Worm (Caenorhabditis elegans): ENCODE results near the gene F37C12.18.
A peak's percentile ranks its signal among the peaks of the same experiment; 100 is the strongest.

Gene F37C12.18

DNA sequence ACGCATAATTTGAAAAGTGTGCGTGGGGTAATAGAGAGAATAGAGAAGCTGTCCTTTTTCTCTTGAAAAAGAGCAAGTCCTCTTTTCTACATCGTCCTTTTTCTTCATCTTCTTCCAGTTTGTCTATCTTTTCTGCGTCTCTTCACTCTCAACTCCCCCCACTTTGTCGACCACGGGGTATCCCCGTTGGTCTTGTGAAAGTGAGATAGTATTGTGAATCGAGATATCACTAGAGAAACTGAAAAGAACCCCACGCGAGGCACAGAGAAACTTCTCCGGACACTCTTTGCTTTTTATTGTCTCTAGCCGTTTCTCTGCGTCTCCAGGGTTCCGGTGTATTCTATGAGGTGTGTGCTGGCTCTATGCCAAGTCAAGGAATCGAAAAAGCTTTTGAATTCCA, 39.6 kb downstream of the F37C12.18 start (continued):
- TF ChIP-seq nhr-77 (tag; optimal IDR thresholded peaks at IDR 0.05) (no peak), skn-1 (tag; optimal IDR thresholded peaks at IDR 0.05) (no peak), unc-62 (GFP tag; optimal IDR thresholded peaks at IDR 0.05) (peak; percentile 52), sma-3 (GFP tag; optimal IDR thresholded peaks at IDR 0.05) (peak; percentile 88), alr-1 (tag; optimal IDR thresholded peaks at IDR 0.05) (no peak), mbf-1 (tag; optimal IDR thresholded peaks at IDR 0.05) (no peak), nhr-23 (tag; optimal IDR thresholded peaks at IDR 0.05) (no peak), lsy-2 (tag; optimal IDR thresholded peaks at IDR 0.05) (peak; percentile 74 to 95)

DNA sequence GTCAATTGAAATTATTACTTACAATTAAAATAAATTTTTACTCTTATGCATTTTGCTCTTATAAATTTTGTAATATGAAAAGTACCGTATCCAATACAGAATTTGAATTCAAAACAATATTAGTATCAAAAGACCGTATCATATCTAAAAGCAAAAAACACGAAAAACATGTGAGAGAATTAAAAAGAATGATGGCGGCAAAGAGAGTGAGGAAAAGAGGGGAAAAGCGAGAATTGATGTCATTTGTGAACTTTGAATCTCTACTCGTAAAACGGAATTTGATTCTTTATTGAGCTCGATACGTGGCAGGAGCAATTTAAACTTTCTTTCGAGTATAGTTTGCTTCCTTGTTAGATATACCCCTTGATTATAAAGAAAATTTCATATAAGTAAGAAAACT, 40.7 kb downstream of the F37C12.18 start:
- TF ChIP-seq nhr-129 (tag; optimal IDR thresholded peaks at IDR 0.05) (no peak), nhr-10 (tag; optimal IDR thresholded peaks at IDR 0.05) (no peak), mbf-1 (tag; optimal IDR thresholded peaks at IDR 0.05) (no peak), sma-9 (GFP tag; optimal IDR thresholded peaks at IDR 0.05) (peak; percentile 40), sma-9 (tag; optimal IDR thresholded peaks at IDR 0.05) (no peak), C34F6.9 (tag; optimal IDR thresholded peaks at IDR 0.05) (no peak), nhr-23 (tag; optimal IDR thresholded peaks at IDR 0.05) (no peak), unc-55 (GFP tag; optimal IDR thresholded peaks at IDR 0.05) (peak; percentile 28), elt-1 (tag; optimal IDR thresholded peaks at IDR 0.05) (no peak), skn-1 (tag; optimal IDR thresholded peaks at IDR 0.05) (peak; percentile 13), lin-39 (tag; optimal IDR thresholded peaks at IDR 0.05) (no peak), unc-39 (tag; optimal IDR thresholded peaks at IDR 0.05) (no peak), peb-1 (tag; optimal IDR thresholded peaks at IDR 0.05) (no peak), crh-2 (tag; optimal IDR thresholded peaks at IDR 0.05) (peak; percentile 50), sma-3 (GFP tag; optimal IDR thresholded peaks at IDR 0.05) (no peak)

DNA sequence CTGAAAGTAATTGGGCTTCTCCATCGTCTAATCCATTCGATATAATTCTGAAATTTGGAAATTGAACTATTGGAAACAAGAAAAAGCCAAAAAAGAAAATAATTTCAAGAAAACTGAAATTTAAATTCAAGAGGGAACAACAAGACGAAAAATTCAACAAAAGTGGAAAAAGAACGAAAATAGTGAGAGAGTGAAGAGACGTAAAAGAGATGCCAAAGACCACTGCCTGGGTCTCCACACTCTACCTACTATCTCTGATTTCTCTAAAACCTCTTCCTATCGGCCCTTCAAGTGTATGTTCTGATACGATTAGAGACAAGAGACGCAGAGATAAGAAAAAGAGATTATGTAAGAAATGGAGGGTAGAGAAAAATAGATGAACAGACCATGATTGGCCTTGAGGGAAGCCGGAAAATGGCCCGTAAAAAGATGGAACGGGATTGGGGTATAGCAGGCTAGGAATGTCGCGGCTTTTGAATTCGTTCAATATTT, 41.4 kb downstream of the F37C12.18 start, which contains the start of gene ogt-1:
Gene ogt-1, minus strand, starts transcription at position 51 of the 492 bp plus-strand sequence.
- TF ChIP-seq mab-5 (tag; optimal IDR thresholded peaks at IDR 0.05) (peak; percentile 64), zag-1 (tag; optimal IDR thresholded peaks at IDR 0.05) (peak; percentile 58), peb-1 (tag; optimal IDR thresholded peaks at IDR 0.05) (no peak), sem-4 (tag; optimal IDR thresholded peaks at IDR 0.05) (peak; percentile 88), ceh-16 (tag; optimal IDR thresholded peaks at IDR 0.05) (peak; percentile 67), sma-9 (GFP tag; optimal IDR thresholded peaks at IDR 0.05) (peak; percentile 98), sma-9 (tag; optimal IDR thresholded peaks at IDR 0.05) (no peak), gmeb-1 (tag; optimal IDR thresholded peaks at IDR 0.05) (peak; percentile 81), elt-3 (tag; optimal IDR thresholded peaks at IDR 0.05) (no peak), F13H6.1 (tag; optimal IDR thresholded peaks at IDR 0.05) (peak; percentile 92), unc-62 (GFP tag; optimal IDR thresholded peaks at IDR 0.05) (no peak), aly-2 (tag; optimal IDR thresholded peaks at IDR 0.05) (no peak), crh-2 (tag; optimal IDR thresholded peaks at IDR 0.05) (peak; percentile 95), blmp-1 (tag; optimal IDR thresholded peaks at IDR 0.05; ENCODE audit: insufficient read depth) (peak; percentile 66), lin-13 (GFP tag; optimal IDR thresholded peaks at IDR 0.05) (peak; percentile 82), nhr-237 (tag; optimal IDR thresholded peaks at IDR 0.05) (no peak), mdl-1 (tag; optimal IDR thresholded peaks at IDR 0.05) (peak; percentile 71 to 85), fos-1 (tag; optimal IDR thresholded peaks at IDR 0.05) (peak; percentile 79), ztf-4 (tag; optimal IDR thresholded peaks at IDR 0.05) (peak; percentile 93), ama-1 (optimal IDR thresholded peaks at IDR 0.05) (peak; percentile 84), R02D3.7 (tag; optimal IDR thresholded peaks at IDR 0.05) (no peak), ztf-1 (GFP tag; conservative IDR thresholded peaks at IDR 0.05) (no peak), nhr-129 (tag; optimal IDR thresholded peaks at IDR 0.05) (peak; percentile 90), egl-27 (tag; optimal IDR thresholded peaks at IDR 0.05) (peak; percentile 98), nhr-6 (tag; optimal IDR thresholded peaks at IDR 0.05) (peak; percentile 91), nhr-11 (tag; optimal IDR thresholded peaks at IDR 0.05) (no peak), unc-55 (GFP tag; optimal IDR thresholded peaks at IDR 0.05) (peak; percentile 96), ztf-11 (tag; optimal IDR thresholded peaks at IDR 0.05) (no peak), nhr-21 (tag; optimal IDR thresholded peaks at IDR 0.05) (peak; percentile 72), sma-3 (GFP tag; optimal IDR thresholded peaks at IDR 0.05) (peak; percentile 86), dmd-4 (tag; optimal IDR thresholded peaks at IDR 0.05) (no peak), alr-1 (tag; optimal IDR thresholded peaks at IDR 0.05) (no peak), ZK546.5 (tag; optimal IDR thresholded peaks at IDR 0.05) (peak; percentile 48), unc-39 (tag; optimal IDR thresholded peaks at IDR 0.05) (no peak), mbf-1 (tag; optimal IDR thresholded peaks at IDR 0.05) (no peak), nhr-10 (tag; optimal IDR thresholded peaks at IDR 0.05) (no peak), nhr-12 (tag; optimal IDR thresholded peaks at IDR 0.05) (no peak), nhr-23 (tag; optimal IDR thresholded peaks at IDR 0.05) (no peak), C34F6.9 (tag; optimal IDR thresholded peaks at IDR 0.05) (peak; percentile 94), lsy-2 (tag; optimal IDR thresholded peaks at IDR 0.05) (peak; percentile 56 to 93), nhr-25 (tag; optimal IDR thresholded peaks at IDR 0.05) (peak; percentile 94), ceh-82 (tag; optimal IDR thresholded peaks at IDR 0.05) (no peak), snpc-4 (tag; optimal IDR thresholded peaks at IDR 0.05) (peak; percentile 80), elt-1 (tag; optimal IDR thresholded peaks at IDR 0.05) (no peak), lin-11 (tag; optimal IDR thresholded peaks at IDR 0.05) (no peak), lin-39 (tag; optimal IDR thresholded peaks at IDR 0.05) (no peak), nhr-77 (tag; optimal IDR thresholded peaks at IDR 0.05) (no peak), skn-1 (tag; optimal IDR thresholded peaks at IDR 0.05) (no peak)
